Fruit fly (Drosophila melanogaster): ENCODE results near the gene nbs.
A peak's percentile ranks its signal among the peaks of the same experiment; 100 is the strongest.

nbs gene

DNA sequence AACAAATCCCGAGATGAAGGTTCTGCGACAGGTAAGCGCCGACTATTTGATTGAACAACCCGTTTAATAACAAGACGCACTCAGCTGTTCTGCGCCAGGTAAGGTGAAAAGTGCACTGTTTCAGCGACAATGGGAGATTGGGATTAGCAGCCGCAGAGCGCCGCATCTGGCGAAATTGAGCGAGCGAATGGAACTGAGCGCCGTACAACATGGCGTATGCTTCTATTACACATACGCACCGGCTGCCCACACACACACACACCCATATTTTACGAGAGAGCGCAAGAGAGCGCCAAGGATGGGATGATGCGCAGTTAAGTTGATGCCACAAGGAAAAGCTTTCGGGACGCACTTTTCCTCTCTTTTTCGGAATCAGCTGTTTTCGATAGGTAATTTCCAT lies 27.8 kb downstream of the nbs start:
- TF ChIP-seq tj (GFP tag; optimal IDR thresholded peaks at IDR 0.05) (no peak), cic (GFP tag; optimal IDR thresholded peaks at IDR 0.05) (peak; percentile 45)

DNA sequence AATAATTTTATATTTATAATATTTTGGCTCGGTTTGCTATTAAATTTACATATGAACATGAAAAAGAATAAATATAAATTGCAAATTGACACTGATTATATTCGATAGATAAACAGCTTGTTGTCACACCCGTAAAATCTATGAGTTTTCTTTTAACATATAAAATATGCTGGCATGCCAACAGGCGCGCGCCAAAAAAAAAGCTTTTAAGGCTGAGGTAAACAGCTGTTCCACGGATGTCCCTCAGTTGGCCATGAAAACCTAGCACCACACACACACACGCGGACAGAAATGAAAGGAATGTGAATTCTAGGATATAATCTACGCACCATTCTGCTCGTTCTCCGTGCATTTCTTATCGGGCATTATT lies 28.1 kb downstream of the nbs start:
- TF ChIP-seq cnc (optimal IDR thresholded peaks at IDR 0.05) (no peak), cic (GFP tag; optimal IDR thresholded peaks at IDR 0.05) (no peak), tj (GFP tag; optimal IDR thresholded peaks at IDR 0.05) (no peak), Hr96 (GFP tag; optimal IDR thresholded peaks at IDR 0.05) (no peak), pad (GFP tag; optimal IDR thresholded peaks at IDR 0.05) (no peak), Mnt (GFP tag; optimal IDR thresholded peaks at IDR 0.05) (no peak), kay (GFP tag; ENCODE audit: borderline replicate concordance) (no peak), CG14711 (tag; optimal IDR thresholded peaks at IDR 0.05) (no peak), CG12768 (GFP tag; optimal IDR thresholded peaks at IDR 0.05) (no peak), toe (GFP tag; optimal IDR thresholded peaks at IDR 0.05) (no peak), Clk (GFP tag; optimal IDR thresholded peaks at IDR 0.05) (no peak), CG33017 (tag; optimal IDR thresholded peaks at IDR 0.05) (no peak), bab1 (GFP tag; optimal IDR thresholded peaks at IDR 0.05) (no peak), Crg-1 (GFP tag; optimal IDR thresholded peaks at IDR 0.05) (no peak), CG7101 (tag; optimal IDR thresholded peaks at IDR 0.05) (no peak), ovo (GFP tag; optimal IDR thresholded peaks at IDR 0.05) (no peak), CG7045 (GFP tag; optimal IDR thresholded peaks at IDR 0.05) (no peak), CG11617 (GFP tag; optimal IDR thresholded peaks at IDR 0.05) (no peak), CG1620 (GFP tag; optimal IDR thresholded peaks at IDR 0.05) (no peak), CG5204 (GFP tag; optimal IDR thresholded peaks at IDR 0.05) (no peak)

dm6 chr3L:9694169-9694866 lies 28.7 kb downstream of the nbs start:
- no peak for TF ChIP-seq toe (GFP tag; optimal IDR thresholded peaks at IDR 0.05)
- peak; percentile 17 for TF ChIP-seq CG7101 (tag; optimal IDR thresholded peaks at IDR 0.05)
- no peak for TF ChIP-seq Mnt (GFP tag; optimal IDR thresholded peaks at IDR 0.05)
- no peak for TF ChIP-seq CG7045 (GFP tag; optimal IDR thresholded peaks at IDR 0.05)
- no peak for TF ChIP-seq CG1620 (GFP tag; optimal IDR thresholded peaks at IDR 0.05)
- peak; percentile 19 for TF ChIP-seq CG33017 (tag; optimal IDR thresholded peaks at IDR 0.05)
- no peak for TF ChIP-seq CG5204 (GFP tag; optimal IDR thresholded peaks at IDR 0.05)
- TF ChIP-seq CG12768 (GFP tag; optimal IDR thresholded peaks at IDR 0.05), result no peak
- no peak for TF ChIP-seq ovo (GFP tag; optimal IDR thresholded peaks at IDR 0.05)
- no peak for TF ChIP-seq Clk (GFP tag; optimal IDR thresholded peaks at IDR 0.05)
- no peak for TF ChIP-seq Hr96 (GFP tag; optimal IDR thresholded peaks at IDR 0.05)
- TF ChIP-seq kay (GFP tag; ENCODE audit: borderline replicate concordance), result peak; percentile 85
- TF ChIP-seq cic (GFP tag; optimal IDR thresholded peaks at IDR 0.05), result peak; percentile 15
- no peak for TF ChIP-seq bab1 (GFP tag; optimal IDR thresholded peaks at IDR 0.05)

DNA sequence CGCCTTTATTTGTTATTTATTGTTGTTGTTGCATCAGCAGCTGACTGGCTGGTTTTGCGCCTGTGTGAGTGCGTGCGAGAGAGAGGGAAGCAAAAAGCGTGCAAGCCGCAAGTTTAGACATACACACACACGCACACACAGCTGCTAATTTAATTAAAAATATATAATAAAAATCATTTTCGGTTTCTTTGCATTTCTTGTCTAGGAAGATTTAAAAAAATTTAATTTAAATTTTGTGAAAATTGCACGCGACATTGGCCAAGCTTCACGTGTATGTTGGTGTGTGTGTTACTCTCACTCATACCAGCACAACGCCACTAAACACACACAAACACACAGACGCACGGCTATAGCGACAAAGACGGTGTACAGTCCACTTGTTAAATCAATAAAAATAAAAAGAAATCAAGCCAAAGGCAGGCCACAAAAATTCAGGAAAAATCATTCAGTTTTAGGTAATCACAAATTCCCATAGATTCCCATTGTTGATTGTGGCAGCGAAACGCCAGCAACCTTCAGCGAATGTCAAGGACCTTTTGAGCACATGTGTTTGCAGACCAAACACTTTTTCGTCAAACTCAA lies 29.4 kb downstream of the nbs start:
- TF ChIP-seq toe (GFP tag; optimal IDR thresholded peaks at IDR 0.05) (no peak), Mnt (GFP tag; optimal IDR thresholded peaks at IDR 0.05) (peak; percentile 32), kay (GFP tag; ENCODE audit: borderline replicate concordance) (peak; percentile 94)

- TF ChIP-seq CG12768 (GFP tag; optimal IDR thresholded peaks at IDR 0.05) (peak; percentile 88), CG5204 (GFP tag; optimal IDR thresholded peaks at IDR 0.05) (peak; percentile 92), Mnt (GFP tag; optimal IDR thresholded peaks at IDR 0.05) (no peak), cic (GFP tag; optimal IDR thresholded peaks at IDR 0.05) (no peak), Crg-1 (GFP tag; optimal IDR thresholded peaks at IDR 0.05) (peak; percentile 80), kay (GFP tag; ENCODE audit: borderline replicate concordance) (no peak), CG14711 (tag; optimal IDR thresholded peaks at IDR 0.05) (peak; percentile 68), Hr96 (GFP tag; optimal IDR thresholded peaks at IDR 0.05) (peak; percentile 90), tj (GFP tag; optimal IDR thresholded peaks at IDR 0.05) (peak; percentile 77), CG33017 (tag; optimal IDR thresholded peaks at IDR 0.05) (peak; percentile 76), CG7101 (tag; optimal IDR thresholded peaks at IDR 0.05) (peak; percentile 84), CG11617 (GFP tag; optimal IDR thresholded peaks at IDR 0.05) (peak; percentile 93), CG1620 (GFP tag; optimal IDR thresholded peaks at IDR 0.05) (peak; percentile 73), Clk (GFP tag; optimal IDR thresholded peaks at IDR 0.05) (peak; percentile 85), toe (GFP tag; optimal IDR thresholded peaks at IDR 0.05) (peak; percentile 91), ovo (GFP tag; optimal IDR thresholded peaks at IDR 0.05) (no peak), cnc (optimal IDR thresholded peaks at IDR 0.05) (no peak), bab1 (GFP tag; optimal IDR thresholded peaks at IDR 0.05) (peak; percentile 75), CG7045 (GFP tag; optimal IDR thresholded peaks at IDR 0.05) (peak; percentile 90), pad (GFP tag; optimal IDR thresholded peaks at IDR 0.05) (peak; percentile 68)
Measured at dm6 chr3L:9692892-9693551, 30.0 kb downstream of the nbs start.

DNA sequence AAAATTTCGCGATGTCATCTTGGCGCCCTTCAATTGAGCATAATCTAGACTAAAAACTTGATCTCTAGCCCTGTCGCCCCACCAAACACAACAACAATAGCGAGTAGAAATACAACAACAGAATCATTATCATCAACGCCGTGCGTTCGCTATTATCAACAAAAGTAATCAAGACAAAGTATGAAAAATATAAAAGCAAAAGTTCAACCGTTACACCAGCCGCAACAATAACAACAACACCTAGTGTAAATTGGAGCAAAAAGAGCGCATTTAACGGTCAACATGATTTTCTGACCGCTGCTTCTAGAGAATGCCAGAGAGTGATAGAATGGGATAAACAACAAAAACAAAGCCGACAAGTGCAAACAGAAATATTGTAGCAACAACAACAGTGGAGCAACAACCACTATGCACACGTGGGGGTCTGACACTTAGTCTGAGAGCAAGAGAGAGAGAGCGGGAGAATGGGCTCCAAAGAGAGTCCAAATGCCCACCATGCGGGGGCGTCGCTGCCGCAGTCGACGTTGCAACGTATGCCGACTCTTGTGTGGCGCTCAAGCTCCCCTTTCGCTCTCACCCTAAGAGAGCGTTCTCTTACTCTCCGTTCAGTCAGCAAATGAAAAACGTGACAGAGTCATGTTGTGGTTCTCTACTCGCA lies 30.6 kb downstream of the nbs start:
- TF ChIP-seq pad (GFP tag; optimal IDR thresholded peaks at IDR 0.05) (peak; percentile 50), cic (GFP tag; optimal IDR thresholded peaks at IDR 0.05) (peak; percentile 88), Mnt (GFP tag; optimal IDR thresholded peaks at IDR 0.05) (peak; percentile 90), CG33017 (tag; optimal IDR thresholded peaks at IDR 0.05) (no peak), cnc (optimal IDR thresholded peaks at IDR 0.05) (peak in 1 of 2 experiments; percentile 54), Hr96 (GFP tag; optimal IDR thresholded peaks at IDR 0.05) (no peak), tj (GFP tag; optimal IDR thresholded peaks at IDR 0.05) (no peak), CG5204 (GFP tag; optimal IDR thresholded peaks at IDR 0.05) (no peak), ovo (GFP tag; optimal IDR thresholded peaks at IDR 0.05) (peak; percentile 98)

All from whole organism, adult.